Worm (Caenorhabditis elegans) whole organism, L4 larva: Measurements from ENCODE around the gene mrp-2.

ENCODE experiments used
- F37D6.2 ChIP-seq: sonication (generic microtip); optimal IDR thresholded peaks from 2 replicates; lab custom pipeline; 2016; ENCODE audit warnings: mild to moderate bottlenecking, missing genetic modification characterization, missing compliant biosample characterization
- F49E8.2 ChIP-seq: sonication (generic microtip); optimal IDR thresholded peaks from 2 replicates; lab custom pipeline; 2016; ENCODE audit warnings: missing compliant biosample characterization, mild to moderate bottlenecking, missing genetic modification characterization, borderline replicate concordance
- R02D3.7 ChIP-seq: fragments of 150-350 bp; sonication (generic microtip); optimal IDR thresholded peaks from 3 replicates; lab custom pipeline; 2014; ENCODE audit warnings: missing biosample characterization, missing genetic modification characterization
- T26A8.4 ChIP-seq: fragments of 200-800 bp; sonication (Bioruptor generic); IDR thresholded peaks from 2 replicates; pipeline ENCODE4 v1.3.6; 2022; ENCODE audit warnings: missing genetic modification characterization, missing compliant biosample characterization
- Y5F2A.4 ChIP-seq: fragments of 200-800 bp; sonication (Bioruptor generic); optimal IDR thresholded peaks from 2 replicates; lab custom pipeline; 2018; ENCODE audit warnings: mild to moderate bottlenecking, missing genetic modification characterization, missing compliant biosample characterization
- ZK337.2 ChIP-seq: fragments of 200-800 bp; sonication (Bioruptor generic); IDR thresholded peaks from 2 replicates; pipeline ENCODE4 v1.3.6; 2022; ENCODE audit warnings: missing genetic modification reagents, missing genetic modification characterization, missing compliant biosample characterization
- ama-1 ChIP-seq: fragments of 150-350 bp; optimal IDR thresholded peaks from 2 replicates; lab custom pipeline; 2014; ENCODE audit warnings: inconsistent platforms, mixed read lengths
- arid-1 ChIP-seq: fragments of 200-800 bp; sonication (Bioruptor generic); conservative IDR thresholded peaks from 2 replicates; pipeline ENCODE4 v1.3.6; 2022; ENCODE audit warnings: missing genetic modification reagents, missing genetic modification characterization, missing compliant biosample characterization
- ceh-28 ChIP-seq: fragments of 150-350 bp; optimal IDR thresholded peaks from 2 replicates; lab custom pipeline; 2014; ENCODE audit warnings: missing biosample characterization, missing genetic modification reagents, missing genetic modification characterization
- ces-1 ChIP-seq: fragments of 150-350 bp; sonication (generic microtip); optimal IDR thresholded peaks from 4 replicates; lab custom pipeline; 2014; ENCODE audit warnings: missing biosample characterization, missing genetic modification reagents, missing genetic modification characterization
- cey-2 ChIP-seq: sonication (generic microtip); optimal IDR thresholded peaks from 3 replicates; lab custom pipeline; 2017; ENCODE audit warnings: missing genetic modification characterization, mild to moderate bottlenecking, missing compliant biosample characterization, antibody characterized with exemption, borderline replicate concordance; ENCODE audit not compliant: insufficient read depth
- dmd-9 ChIP-seq: fragments of 200-800 bp; sonication (Bioruptor generic); IDR thresholded peaks from 2 replicates; pipeline ENCODE4 v1.3.6; 2022; ENCODE audit warnings: missing genetic modification reagents, missing genetic modification characterization, missing compliant biosample characterization
- egl-43 ChIP-seq: fragments of 200-800 bp; sonication (Bioruptor generic); IDR thresholded peaks from 2 replicates; pipeline ENCODE4 v1.3.6; 2022; ENCODE audit warnings: missing genetic modification reagents, missing genetic modification characterization, missing compliant biosample characterization
- fkh-10 ChIP-seq: fragments of 150-350 bp; optimal IDR thresholded peaks from 2 replicates; lab custom pipeline; 2014; ENCODE audit warnings: missing biosample characterization, missing genetic modification reagents, missing genetic modification characterization
- gei-8 ChIP-seq: fragments of 200-800 bp; sonication (Bioruptor generic); optimal IDR thresholded peaks from 2 replicates; lab custom pipeline; 2018; ENCODE audit warnings: mild to moderate bottlenecking, missing genetic modification characterization, missing compliant biosample characterization
- hif-1 ChIP-seq, 2 experiments: sonication (generic microtip); optimal IDR thresholded peaks; 2 replicates each; lab custom pipeline; 2016 to 2017; ENCODE audit warnings: missing compliant biosample characterization in 2 of 2, missing genetic modification characterization in 2 of 2, missing genetic modification reagents in 2 of 2, missing genotype in 2 of 2, mild to moderate bottlenecking in 1 of 2
- hlh-11 ChIP-seq: fragments of 200-800 bp; sonication (Bioruptor generic); optimal IDR thresholded peaks from 2 replicates; lab custom pipeline; 2018; ENCODE audit warnings: mild to moderate bottlenecking, missing genetic modification characterization, missing compliant biosample characterization
- hlh-30 ChIP-seq: sonication (generic microtip); optimal IDR thresholded peaks from 2 replicates; lab custom pipeline; 2017; ENCODE audit warnings: antibody characterized with exemption, mild to moderate bottlenecking, missing genetic modification characterization, missing compliant biosample characterization; ENCODE audit not compliant: insufficient read depth
- jun-1 ChIP-seq: fragments of 150-350 bp; optimal IDR thresholded peaks from 2 replicates; lab custom pipeline; 2014; ENCODE audit warnings: missing biosample characterization, missing genetic modification reagents, missing genetic modification characterization
- lin-13 ChIP-seq: fragments of 150-350 bp; optimal IDR thresholded peaks from 2 replicates; lab custom pipeline; 2014; ENCODE audit warnings: missing biosample characterization, missing genetic modification reagents, missing genetic modification characterization
- lin-39 ChIP-seq: fragments of 150-350 bp; optimal IDR thresholded peaks from 2 replicates; lab custom pipeline; 2014; ENCODE audit warnings: missing biosample characterization, missing genetic modification reagents, missing genetic modification characterization
- mdl-1 ChIP-seq, 2 experiments: fragments of 150-350 bp in 1 of 2; sonication (generic microtip) in 1 of 2; optimal IDR thresholded peaks; 2 replicates each; lab custom pipeline; 2014 to 2017; ENCODE audit warnings: missing biosample characterization in 2 of 2, missing genetic modification characterization in 2 of 2
- mxl-3 ChIP-seq: fragments of 200-800 bp; sonication (Bioruptor generic); optimal IDR thresholded peaks from 2 replicates; lab custom pipeline; 2018; ENCODE audit warnings: mild to moderate bottlenecking, missing genetic modification characterization, missing compliant biosample characterization
- nhr-102 ChIP-seq: sonication (generic microtip); optimal IDR thresholded peaks from 2 replicates; lab custom pipeline; 2016; ENCODE audit warnings: mild to moderate bottlenecking, missing genetic modification characterization, moderate library complexity, missing compliant biosample characterization
- nhr-237 ChIP-seq: sonication (generic microtip); optimal IDR thresholded peaks from 2 replicates; lab custom pipeline; 2017; ENCODE audit warnings: missing biosample characterization, missing genetic modification characterization
- nhr-25 ChIP-seq: sonication (generic microtip); optimal IDR thresholded peaks from 2 replicates; lab custom pipeline; 2017; ENCODE audit warnings: missing genetic modification characterization, mild to moderate bottlenecking, missing compliant biosample characterization, antibody characterized with exemption, moderate library complexity, borderline replicate concordance; ENCODE audit not compliant: insufficient read depth
- nhr-28 ChIP-seq: fragments of 150-350 bp; optimal IDR thresholded peaks from 2 replicates; lab custom pipeline; 2014; ENCODE audit warnings: missing biosample characterization, missing genetic modification characterization
- nhr-48 ChIP-seq: sonication (generic microtip); optimal IDR thresholded peaks from 2 replicates; lab custom pipeline; 2016; ENCODE audit warnings: mild to moderate bottlenecking, missing genetic modification characterization, missing compliant biosample characterization
- nhr-76 ChIP-seq: fragments of 150-350 bp; optimal IDR thresholded peaks from 2 replicates; lab custom pipeline; 2014; ENCODE audit warnings: missing biosample characterization, missing genetic modification characterization
- nhr-77 ChIP-seq: fragments of 150-350 bp; optimal IDR thresholded peaks from 2 replicates; lab custom pipeline; 2014; ENCODE audit warnings: missing biosample characterization, missing genetic modification characterization
- php-3 ChIP-seq: fragments of 200-800 bp; sonication (Bioruptor generic); IDR thresholded peaks from 2 replicates; pipeline ENCODE4 v1.3.6; 2022; ENCODE audit warnings: missing genetic modification reagents, missing genetic modification characterization, missing compliant biosample characterization
- snpc-1.2 ChIP-seq: fragments of 200-800 bp; sonication (Bioruptor generic); IDR thresholded peaks from 2 replicates; pipeline ENCODE4 v1.3.6; 2022; ENCODE audit warnings: missing genetic modification reagents, missing genetic modification characterization, missing compliant biosample characterization
- tra-1 ChIP-seq: fragments of 200-800 bp; sonication (Bioruptor generic); IDR thresholded peaks from 2 replicates; pipeline ENCODE4 v1.3.6; 2022; ENCODE audit warnings: missing genetic modification reagents, missing genetic modification characterization, missing compliant biosample characterization
- unc-39 ChIP-seq: sonication (generic microtip); optimal IDR thresholded peaks from 2 replicates; lab custom pipeline; 2017; ENCODE audit warnings: missing biosample characterization, missing genetic modification characterization
- unc-62 ChIP-seq, 3 experiments: fragments of 150-350 bp in 1 of 3; sonication (generic microtip); optimal IDR thresholded peaks in 2 of 3; peaks in 1 of 3; 1 replicate in 1 of 3; 2 replicates in 2 of 3; lab custom pipeline; 2014 to 2017; ENCODE audit warnings: missing biosample characterization in 3 of 3, missing genetic modification characterization in 3 of 3, missing genetic modification reagents in 3 of 3, missing genotype in 1 of 3
- zfp-3 ChIP-seq: fragments of 200-800 bp; sonication (Bioruptor generic); conservative IDR thresholded peaks from 2 replicates; pipeline ENCODE4 v1.3.6; 2022; ENCODE audit warnings: missing genetic modification reagents, missing genetic modification characterization, missing compliant biosample characterization

mrp-2 gene

ce11 chrX:572601-573000 lies at the start of gene mrp-2:
mrp-2 (minus strand) TSS chrX:572701.
- TF ChIP-seq ces-1 (GFP tag; lab: Kevin White, UChicago) (no peak), unc-62 (GFP tag; optimal IDR thresholded peaks at IDR 0.05 in 1 of 2; lab: Kevin White, UChicago) (peak in 1 of 2 experiments; percentile 41), unc-62 (tag; optimal IDR thresholded peaks at IDR 0.05; lab: Kevin White, UChicago) (no peak)
- TF ChIP-seq, all 104 proteins: peak for 1

ce11 chrX:621688-622087 lies 49.2 kb upstream of the mrp-2 start:
- TF ChIP-seq nhr-48 (no peak), Y5F2A.4 (GFP tag; lab: Kevin White, UChicago) (no peak), jun-1 (tag; lab: Kevin White, UChicago) (no peak), fkh-10 (GFP tag; lab: Kevin White, UChicago) (no peak), nhr-237 (no peak), ceh-28 (tag; lab: Kevin White, UChicago) (no peak), ama-1 (lab: Kevin White, UChicago) (no peak), snpc-1.2 (GFP tag; lab: Robert Waterston, UW) (no peak), unc-39 (tag; lab: Kevin White, UChicago) (no peak), dmd-9 (GFP tag; lab: Robert Waterston, UW) (no peak), zfp-3 (GFP tag; lab: Robert Waterston, UW) (no peak), php-3 (GFP tag; lab: Robert Waterston, UW) (no peak), mdl-1 (tag; optimal IDR thresholded peaks at IDR 0.05; lab: Kevin White, UChicago) (no peak), mxl-3 (GFP tag; lab: Kevin White, UChicago) (no peak), ZK337.2 (GFP tag; lab: Robert Waterston, UW) (no peak), unc-62 (GFP tag; optimal IDR thresholded peaks at IDR 0.05 in 1 of 2; lab: Kevin White, UChicago) (no peak), unc-62 (tag; optimal IDR thresholded peaks at IDR 0.05; lab: Kevin White, UChicago) (no peak)

ce11 chrX:621190-621589 lies 48.7 kb upstream of the mrp-2 start, which contains the start of gene unc-96:
unc-96 (minus strand) TSS chrX:621290.
- TF ChIP-seq arid-1 (GFP tag; lab: Robert Waterston, UW) = no peak
- no peak for TF ChIP-seq nhr-28
- TF ChIP-seq T26A8.4 (GFP tag; lab: Robert Waterston, UW) = no peak
- no peak for TF ChIP-seq nhr-76 (tag; lab: Kevin White, UChicago)
- TF ChIP-seq hif-1 (tag; optimal IDR thresholded peaks at IDR 0.05; lab: Kevin White, UChicago) = no peak
- no peak for TF ChIP-seq R02D3.7 (tag; lab: Kevin White, UChicago)
- TF ChIP-seq nhr-102 (tag; lab: Kevin White, UChicago) = no peak
- no peak for TF ChIP-seq gei-8
- TF ChIP-seq tra-1 (GFP tag; lab: Robert Waterston, UW) = no peak
- TF ChIP-seq F49E8.2 (tag; lab: Kevin White, UChicago) = no peak
- no peak for TF ChIP-seq nhr-77 (tag; lab: Kevin White, UChicago)
- no peak for TF ChIP-seq nhr-25 (tag; lab: Kevin White, UChicago)
- no peak for TF ChIP-seq F37D6.2 (tag; lab: Kevin White, UChicago)
- no peak for TF ChIP-seq lin-13 (GFP tag; lab: Kevin White, UChicago)
- TF ChIP-seq egl-43 (GFP tag; lab: Robert Waterston, UW) = no peak
- TF ChIP-seq lin-39 (tag; lab: Kevin White, UChicago) = no peak
- TF ChIP-seq cey-2 (tag; lab: Kevin White, UChicago) = no peak

ce11 chrX:617730-618129 lies 45.2 kb upstream of the mrp-2 start:
- TF ChIP-seq unc-62 (GFP tag; optimal IDR thresholded peaks at IDR 0.05 in 1 of 2; lab: Kevin White, UChicago) (peak in 1 of 2 experiments; percentile 9), unc-62 (tag; optimal IDR thresholded peaks at IDR 0.05; lab: Kevin White, UChicago) (no peak), hlh-11 (tag; lab: Kevin White, UChicago) (no peak), hlh-30 (no peak)
